Fruit fly (Drosophila melanogaster): ENCODE measurements around the gene CG12502.

Gene CG12502

dm6 chr3L:837552-838187 is 27.5 kb upstream of the CG12502 start, which contains the start of the genes CG13901 and CG13887 (continued):
- TF ChIP-seq Optix (GFP tag; IDR thresholded peaks at IDR 0.05) (peak; percentile 78), CG30431 (GFP tag; optimal IDR thresholded peaks at IDR 0.05) (peak; percentile 67), BtbVII (GFP tag; optimal IDR thresholded peaks at IDR 0.05) (peak; percentile 67), CG10366 (GFP tag; IDR thresholded peaks at IDR 0.05) (peak; percentile 88), Bdp1 (GFP tag; optimal IDR thresholded peaks at IDR 0.05) (peak; percentile 84), pros (GFP tag; optimal IDR thresholded peaks at IDR 0.05) (peak; percentile 2), CG16863 (GFP tag; optimal IDR thresholded peaks at IDR 0.05) (peak; percentile 89), bowl (GFP tag; IDR thresholded peaks at IDR 0.05) (peak; percentile 45; the same call in 1 of the 2 replicates), Usf (GFP tag; optimal IDR thresholded peaks at IDR 0.05) (peak; percentile 79), onecut (GFP tag; IDR thresholded peaks at IDR 0.05) (peak; percentile 76), CG2129 (GFP tag; IDR thresholded peaks at IDR 0.05; ENCODE audit: partially characterized antibody) (no peak), corto (GFP tag; optimal IDR thresholded peaks at IDR 0.05) (peak; percentile 62), CG8281 (tag; optimal IDR thresholded peaks at IDR 0.05) (peak; percentile 60), Sry-β (GFP tag; optimal IDR thresholded peaks at IDR 0.05) (peak; percentile 86), CG18619 (GFP tag; optimal IDR thresholded peaks at IDR 0.05) (peak; percentile 84), CG2712 (tag; optimal IDR thresholded peaks at IDR 0.05) (peak; percentile 92), CG42726 (GFP tag; IDR thresholded peaks at IDR 0.05; ENCODE audit: partially characterized antibody) (no peak), CG18599 (GFP tag; optimal IDR thresholded peaks at IDR 0.05) (peak; percentile 94), ab (GFP tag; optimal IDR thresholded peaks at IDR 0.05) (peak; percentile 55), NC2β (GFP tag; optimal IDR thresholded peaks at IDR 0.05) (peak; percentile 81), CG13296 (GFP tag; optimal IDR thresholded peaks at IDR 0.05) (peak; percentile 86), CG34376 (GFP tag; optimal IDR thresholded peaks at IDR 0.05) (peak; percentile 91), lbe (GFP tag; optimal IDR thresholded peaks at IDR 0.05) (peak; percentile 84), Dref (GFP tag; IDR thresholded peaks at IDR 0.05) (peak; percentile 40; the same call in 1 of the 2 replicates), Ets65A (GFP tag) (peak; percentile 99), fd3F (GFP tag; optimal IDR thresholded peaks at IDR 0.05) (peak; percentile 91), CG1832 (GFP tag; optimal IDR thresholded peaks at IDR 0.05) (no peak), lola (GFP tag; optimal IDR thresholded peaks at IDR 0.05) (peak in 1 of 3 experiments; percentile 84), Ets97D (GFP tag; optimal IDR thresholded peaks at IDR 0.05) (peak; percentile 85), CG1024 (GFP tag; IDR thresholded peaks at IDR 0.05) (0 out of 2 replicates have a peak, but pooled peaks have one; percentile 12), CG2875 (GFP tag; optimal IDR thresholded peaks at IDR 0.05) (peak; percentile 73), CG6689 (GFP tag; IDR thresholded peaks at IDR 0.05) (peak; percentile 87), seq (GFP tag; IDR thresholded peaks at IDR 0.05) (peak; percentile 79), Scr (GFP tag; IDR thresholded peaks at IDR 0.05; ENCODE audit: partially characterized antibody) (no peak; the same call in 1 of the 2 replicates), fd64A (GFP tag; optimal IDR thresholded peaks at IDR 0.05) (peak; percentile 45), Dbx (GFP tag; IDR thresholded peaks at IDR 0.05) (peak; percentile 88), NC2α (GFP tag; optimal IDR thresholded peaks at IDR 0.05) (peak; percentile 78), tgo (GFP tag; IDR thresholded peaks at IDR 0.05) (peak; percentile 89), wek (GFP tag; optimal IDR thresholded peaks at IDR 0.05) (peak; percentile 48), CG12104 (GFP tag; optimal IDR thresholded peaks at IDR 0.05) (peak; percentile 82), Dip2 (GFP tag; IDR thresholded peaks at IDR 0.05) (no peak), Asciz (GFP tag; optimal IDR thresholded peaks at IDR 0.05) (peak; percentile 69), Dp (GFP tag; optimal IDR thresholded peaks at IDR 0.05) (peak; percentile 70), Sry-δ (GFP tag; optimal IDR thresholded peaks at IDR 0.05) (peak; percentile 73), Hand (GFP tag; optimal IDR thresholded peaks at IDR 0.05) (peak; percentile 65), Side (GFP tag; optimal IDR thresholded peaks at IDR 0.05) (peak; percentile 92), Hmx (GFP tag; optimal IDR thresholded peaks at IDR 0.05) (peak; percentile 80), usp (GFP tag; optimal IDR thresholded peaks at IDR 0.05) (no peak), Drgx (GFP tag; IDR thresholded peaks at IDR 0.05) (peak; percentile 83)
